Worm (Caenorhabditis elegans): ENCODE data around the gene ZC449.7.

DNA sequence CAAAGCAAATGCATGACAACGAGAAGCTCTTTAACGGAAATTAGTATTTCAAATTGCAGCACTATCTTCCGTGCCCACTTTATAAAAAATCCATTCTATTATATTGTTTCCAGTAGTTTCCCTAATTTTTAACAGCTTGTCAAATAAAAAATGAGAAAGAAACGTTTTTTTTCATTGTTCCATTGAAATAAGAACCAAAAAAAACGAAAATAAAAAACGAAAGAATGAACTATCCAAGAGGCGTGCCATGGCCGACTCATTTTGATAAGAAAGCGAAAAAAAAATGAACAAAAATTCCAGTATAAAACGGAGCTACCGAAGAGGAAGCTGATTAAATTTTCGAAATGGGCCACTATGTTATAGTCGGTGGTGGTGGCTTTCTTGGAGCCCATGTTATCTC is 8.9 kb upstream of the ZC449.7 start, which contains the start of gene hsd-2:
- no peak for TF ChIP-seq let-607 (tag; optimal IDR thresholded peaks at IDR 0.05)
- no peak for TF ChIP-seq lir-1 (GFP tag; conservative IDR thresholded peaks at IDR 0.05)
- no peak for TF ChIP-seq nfyb-1 (GFP tag; IDR thresholded peaks at IDR 0.05)
- no peak for TF ChIP-seq nfya-1 (tag; optimal IDR thresholded peaks at IDR 0.05; ENCODE audit: borderline replicate concordance, insufficient read depth)
- TF ChIP-seq madf-8 (GFP tag; conservative IDR thresholded peaks at IDR 0.05) = no peak
- TF ChIP-seq K12H6.12 (tag; optimal IDR thresholded peaks at IDR 0.05) = no peak
- no peak for TF ChIP-seq ama-1 (optimal IDR thresholded peaks at IDR 0.05)
- no peak for TF ChIP-seq ama-1 (GFP tag; optimal IDR thresholded peaks at IDR 0.05)
- TF ChIP-seq aptf-3 (GFP tag; IDR thresholded peaks at IDR 0.05) = no peak
